Fruit fly (Drosophila melanogaster) whole organism, embryonic: ENCODE results near the gene H2.0.
A peak's percentile ranks its signal among the peaks of the same experiment; 100 is the strongest.

Source experiments
- Atf-2 ChIP-seq: fragments of 200-800 bp; sonication (Bioruptor generic); optimal IDR thresholded peaks from 2 replicates; lab custom pipeline; 2016; ENCODE audit warnings: missing biosample characterization, missing genetic modification characterization
- Blimp-1 ChIP-seq: fragments of 200-800 bp; sonication (Bioruptor generic); optimal IDR thresholded peaks from 3 replicates; lab custom pipeline; 2018; ENCODE audit warnings: missing biosample characterization, missing genetic modification characterization, mild to moderate bottlenecking, moderate library complexity, missing genetic modification reagents
- CG11247 ChIP-seq: fragments of 200-800 bp; sonication (Bioruptor generic); IDR thresholded peaks from 2 replicates; pipeline ENCODE4 v1.3.6; 2022; ENCODE audit warnings: missing biosample characterization, missing genetic modification characterization
- CG12071 ChIP-seq: fragments of 200-800 bp; sonication (Bioruptor generic); optimal IDR thresholded peaks from 3 replicates; lab custom pipeline; 2018; ENCODE audit warnings: missing biosample characterization, mild to moderate bottlenecking, missing genetic modification characterization
- CG12942 ChIP-seq: fragments of 200-800 bp; sonication (Bioruptor generic); optimal IDR thresholded peaks from 3 replicates; lab custom pipeline; 2016; ENCODE audit warnings: missing biosample characterization, missing genetic modification characterization
- CG13624 ChIP-seq: fragments of 200-800 bp; sonication (Bioruptor generic); optimal IDR thresholded peaks from 2 replicates; lab custom pipeline; 2016; ENCODE audit warnings: missing biosample characterization, missing genetic modification characterization
- CG13894 ChIP-seq: fragments of 200-800 bp; sonication (Bioruptor generic); optimal IDR thresholded peaks from 3 replicates; lab custom pipeline; 2018; ENCODE audit warnings: missing biosample characterization, mild to moderate bottlenecking, missing genetic modification characterization, moderate library complexity
- CG14050 ChIP-seq: fragments of 200-800 bp; sonication (Bioruptor generic); IDR thresholded peaks from 3 replicates; pipeline ENCODE4 v1.3.6; 2022; ENCODE audit warnings: missing biosample characterization, missing genetic modification characterization
- CG15601 ChIP-seq: fragments of 200-800 bp; sonication (Bioruptor generic); optimal IDR thresholded peaks from 3 replicates; lab custom pipeline; 2019; ENCODE audit warnings: missing biosample characterization, mild to moderate bottlenecking, missing genetic modification characterization, moderate library complexity
- CG17361 ChIP-seq: fragments of 200-800 bp; sonication (Bioruptor generic); IDR thresholded peaks from 3 replicates; pipeline ENCODE4 v1.3.6; 2022; ENCODE audit warnings: missing biosample characterization, missing genetic modification characterization
- CG2120 ChIP-seq: fragments of 200-800 bp; sonication (Bioruptor generic); optimal IDR thresholded peaks from 3 replicates; lab custom pipeline; 2016; ENCODE audit warnings: missing biosample characterization, missing genetic modification characterization
- CG2129 ChIP-seq: fragments of 200-800 bp; sonication (Bioruptor generic); IDR thresholded peaks from 2 replicates; pipeline ENCODE4 v1.3.6; 2022; ENCODE audit warnings: missing biosample characterization, missing genetic modification characterization; ENCODE audit not compliant: partially characterized antibody
- CG3726 ChIP-seq: fragments of 200-800 bp; sonication (Bioruptor generic); IDR thresholded peaks from 3 replicates; pipeline ENCODE4, ENCODE4 v1.3.6; 2022; ENCODE audit warnings: missing biosample characterization, missing genetic modification characterization
- CG42726 ChIP-seq: fragments of 200-800 bp; sonication (Bioruptor generic); IDR thresholded peaks from 2 replicates; pipeline ENCODE4 v1.3.6; 2022; ENCODE audit warnings: missing biosample characterization, missing genetic modification characterization; ENCODE audit not compliant: partially characterized antibody
- CG4617 ChIP-seq: fragments of 200-800 bp; sonication (Bioruptor generic); optimal IDR thresholded peaks from 3 replicates; lab custom pipeline; 2016; ENCODE audit warnings: missing biosample characterization, missing genetic modification characterization, borderline replicate concordance
- CG5953 ChIP-seq: fragments of 200-800 bp; sonication (Bioruptor generic); IDR thresholded peaks from 2 replicates; pipeline ENCODE4 v1.3.6; 2022; ENCODE audit warnings: missing biosample characterization, missing genetic modification characterization
- CG6175 ChIP-seq: fragments of 200-800 bp; sonication (Bioruptor generic); IDR thresholded peaks from 3 replicates; pipeline ENCODE4 v1.3.6; 2022; ENCODE audit warnings: missing biosample characterization, missing genetic modification characterization
- CG8924 ChIP-seq: fragments of 200-800 bp; optimal IDR thresholded peaks from 3 replicates; lab custom pipeline; 2019; ENCODE audit warnings: missing biosample characterization, mild to moderate bottlenecking, missing genetic modification characterization, moderate library complexity
- CG8944 ChIP-seq: fragments of 200-800 bp; sonication (Bioruptor generic); optimal IDR thresholded peaks from 3 replicates; lab custom pipeline; 2016; ENCODE audit warnings: missing biosample characterization, missing genetic modification characterization
- CG9609 ChIP-seq: fragments of 200-800 bp; sonication (Bioruptor generic); optimal IDR thresholded peaks from 3 replicates; lab custom pipeline; 2016; ENCODE audit warnings: missing biosample characterization, missing genetic modification characterization
- Camta ChIP-seq: fragments of 200-800 bp; sonication (Bioruptor generic); optimal IDR thresholded peaks from 2 replicates; lab custom pipeline; 2016; ENCODE audit warnings: missing biosample characterization, missing genetic modification characterization
- CoRest ChIP-seq: fragments of 200-800 bp; sonication (Bioruptor generic); optimal IDR thresholded peaks from 3 replicates; lab custom pipeline; 2018; ENCODE audit warnings: missing biosample characterization, mild to moderate bottlenecking, missing genetic modification characterization, moderate library complexity
- H2.0 ChIP-seq: fragments of 200-800 bp; sonication (Bioruptor generic); IDR thresholded peaks from 2 replicates; pipeline ENCODE4 v1.3.6; 2022; ENCODE audit warnings: missing biosample characterization, missing genetic modification characterization
- Jarid2 ChIP-seq: fragments of 200-800 bp; sonication (Bioruptor generic); optimal IDR thresholded peaks from 3 replicates; lab custom pipeline; 2017; ENCODE audit warnings: mild to moderate bottlenecking, missing biosample characterization, missing genetic modification reagents, missing genetic modification characterization
- NC2β ChIP-seq: fragments of 200-800 bp; sonication (Bioruptor generic); optimal IDR thresholded peaks from 2 replicates; lab custom pipeline; 2016; ENCODE audit warnings: missing biosample characterization, missing genetic modification characterization
- NFAT ChIP-seq: fragments of 200-800 bp; sonication (Bioruptor generic); IDR thresholded peaks from 2 replicates; pipeline ENCODE4 v1.3.6; 2022; ENCODE audit warnings: missing biosample characterization, missing genetic modification characterization
- Ravus ChIP-seq: fragments of 200-800 bp; sonication (Bioruptor generic); IDR thresholded peaks from 2 replicates; pipeline ENCODE4 v1.3.6; 2022; ENCODE audit warnings: missing biosample characterization, missing genetic modification characterization
- Stat92E ChIP-seq, 3 experiments: fragments of >200 bp in 2 of 3; fragments of 200-800 bp in 1 of 3; sonication (Bioruptor generic) in 1 of 3; optimal IDR thresholded peaks; 2 replicates each; lab custom pipeline; 2017 to 2019; ENCODE audit warnings: missing biosample characterization in 3 of 3, missing genetic modification characterization in 3 of 3, mild to moderate bottlenecking in 1 of 3, moderate library complexity in 1 of 3
- Xrp1 ChIP-seq: fragments of 200-800 bp; sonication (Bioruptor generic); IDR thresholded peaks from 2 replicates; pipeline ENCODE4 v1.3.6; 2022; ENCODE audit warnings: missing biosample characterization, missing genetic modification characterization
- YL-1 ChIP-seq: fragments of 200-800 bp; sonication (Bioruptor generic); optimal IDR thresholded peaks from 3 replicates; lab custom pipeline; 2017; ENCODE audit warnings: missing biosample characterization, mild to moderate bottlenecking, missing genetic modification characterization
- chif ChIP-seq, 2 experiments: fragments of 200-800 bp; sonication (Bioruptor generic); optimal IDR thresholded peaks; 3 replicates each; lab custom pipeline; 2016; ENCODE audit warnings: missing biosample characterization in 2 of 2, missing genetic modification characterization in 2 of 2
- eyg ChIP-seq: fragments of 200-800 bp; sonication (Bioruptor generic); optimal IDR thresholded peaks from 3 replicates; lab custom pipeline; 2016; ENCODE audit warnings: missing biosample characterization, missing genetic modification characterization
- gsb-n ChIP-seq: fragments of 200-800 bp; sonication (Bioruptor generic); optimal IDR thresholded peaks from 3 replicates; lab custom pipeline; 2018; ENCODE audit warnings: missing biosample characterization, mild to moderate bottlenecking, missing genetic modification characterization
- hkb ChIP-seq, 2 experiments: fragments of 200-800 bp in 1 of 2; fragments of >200 bp in 1 of 2; sonication (Bioruptor generic) in 1 of 2; IDR thresholded peaks in 1 of 2; optimal IDR thresholded peaks in 1 of 2; 2 replicates each; pipeline versions ENCODE4 v1.3.6 to Lab custom; 2017 to 2022; ENCODE audit warnings: missing biosample characterization in 1 of 2, missing genetic modification characterization in 1 of 2
- kay ChIP-seq: fragments of 200-800 bp; sonication (Bioruptor generic); optimal IDR thresholded peaks from 2 replicates; lab custom pipeline; 2016; ENCODE audit warnings: missing biosample characterization, missing genetic modification characterization
- kni ChIP-seq: fragments of 200-800 bp; sonication (Bioruptor generic); optimal IDR thresholded peaks from 3 replicates; lab custom pipeline; 2017; ENCODE audit warnings: mild to moderate bottlenecking, missing biosample characterization, missing genetic modification reagents, missing genetic modification characterization
- onecut ChIP-seq: fragments of 200-800 bp; sonication (Bioruptor generic); IDR thresholded peaks from 2 replicates; pipeline ENCODE4 v1.3.6; 2022; ENCODE audit warnings: missing biosample characterization, missing genetic modification characterization
- p53 ChIP-seq: fragments of 200-800 bp; sonication (Bioruptor generic); optimal IDR thresholded peaks from 2 replicates; lab custom pipeline; 2016; ENCODE audit warnings: missing biosample characterization, missing genetic modification characterization
- pb ChIP-seq: fragments of 200-800 bp; sonication (Bioruptor generic); optimal IDR thresholded peaks from 3 replicates; lab custom pipeline; 2016; ENCODE audit warnings: missing biosample characterization, missing genetic modification characterization
- pho ChIP-seq: fragments of 200-800 bp; sonication (Bioruptor generic); optimal IDR thresholded peaks from 2 replicates; lab custom pipeline; 2016; ENCODE audit warnings: missing biosample characterization, missing genetic modification characterization
- psq ChIP-seq: fragments of 200-800 bp; sonication (Bioruptor generic); optimal IDR thresholded peaks from 2 replicates; lab custom pipeline; 2017; ENCODE audit warnings: missing biosample characterization, missing genetic modification characterization
- pzg ChIP-seq: fragments of 200-800 bp; sonication (Bioruptor generic); optimal IDR thresholded peaks from 3 replicates; lab custom pipeline; 2018; ENCODE audit warnings: missing biosample characterization, mild to moderate bottlenecking, missing genetic modification characterization, moderate library complexity
- scrt ChIP-seq: fragments of 200-800 bp; sonication (Bioruptor generic); optimal IDR thresholded peaks from 2 replicates; lab custom pipeline; 2018; ENCODE audit warnings: missing biosample characterization, mild to moderate bottlenecking, missing genetic modification characterization, moderate library complexity
- sima ChIP-seq: fragments of 200-800 bp; sonication (Bioruptor generic); optimal IDR thresholded peaks from 2 replicates; lab custom pipeline; 2016; ENCODE audit warnings: missing biosample characterization, missing genetic modification characterization
- tx ChIP-seq: fragments of 200-800 bp; sonication (Bioruptor generic); optimal IDR thresholded peaks from 2 replicates; lab custom pipeline; 2016; ENCODE audit warnings: missing biosample characterization, missing genetic modification characterization
- unpg ChIP-seq: fragments of 200-800 bp; sonication (Bioruptor generic); optimal IDR thresholded peaks from 3 replicates; lab custom pipeline; 2018; ENCODE audit warnings: missing biosample characterization, mild to moderate bottlenecking, missing genetic modification characterization, moderate library complexity
- vvl ChIP-seq: fragments of 200-800 bp; sonication (Bioruptor generic); IDR thresholded peaks from 2 replicates; pipeline ENCODE4 v1.3.6; 2022; ENCODE audit warnings: missing biosample characterization, missing genetic modification characterization
- wdn ChIP-seq: fragments of 200-800 bp; sonication (Bioruptor generic); IDR thresholded peaks from 2 replicates; pipeline ENCODE4 v1.3.6; 2022; ENCODE audit warnings: missing biosample characterization, missing genetic modification characterization

The H2.0 gene

DNA sequence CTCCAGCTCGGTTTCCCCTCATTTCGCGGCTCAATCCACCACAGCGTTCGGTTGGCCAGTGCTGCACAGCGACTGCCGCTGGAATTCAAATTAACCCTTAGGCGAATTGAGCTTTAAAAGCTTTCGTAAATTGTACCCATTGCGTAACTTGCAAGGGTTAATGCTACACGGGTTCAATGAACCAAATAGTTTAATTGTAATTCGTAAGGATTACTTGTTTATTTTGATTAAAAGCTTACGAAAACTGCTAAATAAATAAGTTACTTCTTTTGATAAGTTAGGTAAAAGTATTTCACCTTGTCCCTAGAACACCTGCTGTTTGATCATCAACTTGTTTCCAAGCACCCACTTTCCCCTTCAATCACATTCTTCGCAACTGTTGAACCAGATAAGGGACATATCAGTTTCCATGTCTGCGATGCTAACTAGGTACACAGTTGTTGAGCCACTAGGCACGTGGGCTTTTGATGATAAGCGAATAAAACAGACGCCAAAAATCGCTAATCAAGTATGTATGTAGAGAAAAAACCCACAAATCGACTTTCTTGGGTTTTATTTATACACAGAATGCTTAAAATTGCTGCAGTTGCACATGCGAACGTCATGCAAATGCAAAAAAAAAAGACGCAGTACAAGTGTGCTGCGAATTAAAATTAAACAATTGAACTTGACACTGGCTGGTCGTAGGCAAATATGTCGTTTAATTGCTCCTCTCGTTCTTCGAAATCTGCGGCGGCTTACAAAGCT, 26.9 kb upstream of the H2.0 start, which contains the start of gene Pfas (continued):
- TF ChIP-seq Xrp1 (GFP tag; lab: Robert Waterston, UW) (0 out of 2 replicates have a peak, but pooled peaks have one; percentile 53), tx (GFP tag; lab: Kevin White, UChicago) (peak; percentile 47), NFAT (GFP tag; lab: Robert Waterston, UW) (peak; percentile 54; the same call in 1 of the 2 replicates), eyg (GFP tag; lab: Kevin White, UChicago) (peak; percentile 17), Ravus (no peak), CG12071 (peak; percentile 31), CG12942 (peak; percentile 36), CG4617 (GFP tag; lab: Kevin White, UChicago) (no peak), scrt (GFP tag; lab: Kevin White, UChicago) (peak; percentile 47), pb (GFP tag; lab: Kevin White, UChicago) (peak; percentile 38), chif (GFP tag; optimal IDR thresholded peaks at IDR 0.05; lab: Kevin White, UChicago) (peak in 1 of 2 experiments; percentile 7), CG2129 (no peak), vvl (GFP tag; lab: Robert Waterston, UW) (peak; percentile 47; the same call in 1 of the 2 replicates), CoRest (peak; percentile 59), CG15601 (tag; lab: Kevin White, UChicago) (peak; percentile 52), H2.0 (GFP tag; lab: Robert Waterston, UW) (no peak), CG6175 (GFP tag; lab: Robert Waterston, UW) (no peak), Stat92E (GFP tag; optimal IDR thresholded peaks at IDR 0.05; lab: Kevin White, UChicago) (peak in 1 of 3 experiments; percentile 31), kni (GFP tag; lab: Kevin White, UChicago) (peak; percentile 3), CG13894 (peak; percentile 58), YL-1 (GFP tag; lab: Kevin White, UChicago) (peak; percentile 65), unpg (GFP tag; lab: Kevin White, UChicago) (peak; percentile 40), NC2β (GFP tag; lab: Kevin White, UChicago) (peak; percentile 12), CG8944 (peak; percentile 37), pzg (GFP tag; lab: Kevin White, UChicago) (peak; percentile 65), sima (peak; percentile 3), CG9609 (peak; percentile 48), psq (GFP tag; lab: Kevin White, UChicago) (no peak), CG8924 (tag; lab: Kevin White, UChicago) (peak; percentile 36), Camta (GFP tag; lab: Kevin White, UChicago) (peak; percentile 52), CG17361 (GFP tag; lab: Robert Waterston, UW) (no peak; the same call in 2 of the 3 replicates), CG13624 (GFP tag; lab: Kevin White, UChicago) (peak; percentile 69), CG3726 (peak; percentile 41; the same call in 1 of the 3 replicates), CG2120 (GFP tag; lab: Kevin White, UChicago) (peak; percentile 88), gsb-n (tag; lab: Kevin White, UChicago) (no peak), Blimp-1 (GFP tag; lab: Kevin White, UChicago) (peak; percentile 62), hkb (optimal IDR thresholded peaks at IDR 0.05; lab: Kevin White, UChicago) (no peak), hkb (GFP tag; IDR thresholded peaks at IDR 0.05; lab: Robert Waterston, UW) (no peak; the same call in 1 of the 2 replicates), wdn (no peak), CG5953 (GFP tag; lab: Robert Waterston, UW) (no peak), CG14050 (GFP tag; lab: Robert Waterston, UW) (no peak), p53 (GFP tag; lab: Kevin White, UChicago) (no peak), Jarid2 (GFP tag; lab: Kevin White, UChicago) (no peak), onecut (GFP tag; lab: Robert Waterston, UW) (peak; percentile 43; the same call in 1 of the 2 replicates), CG11247 (no peak), pho (GFP tag; lab: Kevin White, UChicago) (peak; percentile 63), kay (GFP tag; lab: Kevin White, UChicago) (peak; percentile 45), CG42726 (GFP tag; lab: Robert Waterston, UW) (no peak), Atf-2 (GFP tag; lab: Kevin White, UChicago) (peak; percentile 15)
